Fruit fly (Drosophila melanogaster) whole organism, prepupa: ENCODE results near the gene Acsf3.

ENCODE experiments used
- Blimp-1 ChIP-seq: fragments of 200-800 bp; sonication (Bioruptor generic); optimal IDR thresholded peaks from 3 replicates; lab custom pipeline; 2017; ENCODE audit warnings: missing biosample characterization, missing genetic modification characterization, mild to moderate bottlenecking, moderate library complexity, missing genetic modification reagents
- CG10631 ChIP-seq: fragments of 200-800 bp; sonication (Bioruptor generic); optimal IDR thresholded peaks from 2 replicates; lab custom pipeline; 2016; ENCODE audit warnings: missing biosample characterization, missing genetic modification characterization
- CG10669 ChIP-seq: fragments of 200-800 bp; sonication (Bioruptor generic); optimal IDR thresholded peaks from 3 replicates; lab custom pipeline; 2018; ENCODE audit warnings: missing biosample characterization, mild to moderate bottlenecking, missing genetic modification characterization, moderate library complexity
- CG11902 ChIP-seq: fragments of 200-800 bp; sonication (Bioruptor generic); optimal IDR thresholded peaks from 3 replicates; lab custom pipeline; 2016; ENCODE audit warnings: missing biosample characterization, missing genetic modification characterization
- CG15336 ChIP-seq: fragments of 200-800 bp; sonication (Bioruptor generic); IDR thresholded peaks from 2 replicates; pipeline ENCODE4 v1.3.6; 2022; ENCODE audit warnings: missing biosample characterization, missing genetic modification characterization
- CG1621 ChIP-seq: fragments of 200-800 bp; sonication (Bioruptor generic); optimal IDR thresholded peaks from 3 replicates; lab custom pipeline; 2018; ENCODE audit warnings: missing biosample characterization, mild to moderate bottlenecking, missing genetic modification characterization
- CG3032 ChIP-seq: fragments of 200-800 bp; optimal IDR thresholded peaks from 2 replicates; lab custom pipeline; 2019; ENCODE audit warnings: missing biosample characterization, mild to moderate bottlenecking, missing genetic modification characterization, moderate library complexity
- CG31627 ChIP-seq: fragments of 200-800 bp; sonication (Bioruptor generic); optimal IDR thresholded peaks from 3 replicates; lab custom pipeline; 2016; ENCODE audit warnings: missing biosample characterization, missing genetic modification characterization
- CG32006 ChIP-seq: fragments of 200-800 bp; sonication (Bioruptor generic); optimal IDR thresholded peaks from 3 replicates; lab custom pipeline; 2017; ENCODE audit warnings: missing biosample characterization, mild to moderate bottlenecking, missing genetic modification characterization
- CG34406 ChIP-seq: fragments of 200-800 bp; sonication (Bioruptor generic); optimal IDR thresholded peaks from 3 replicates; lab custom pipeline; 2016; ENCODE audit warnings: missing biosample characterization, missing genetic modification characterization
- CG3919 ChIP-seq: fragments of 200-800 bp; sonication (Bioruptor generic); optimal IDR thresholded peaks from 3 replicates; lab custom pipeline; 2016; ENCODE audit warnings: missing biosample characterization, missing genetic modification characterization
- CG6163 ChIP-seq: fragments of 200-800 bp; sonication (Bioruptor generic); IDR thresholded peaks from 3 replicates; pipeline ENCODE4 v1.3.6; 2022; ENCODE audit warnings: missing biosample characterization, missing genetic modification characterization
- CG6854 ChIP-seq: fragments of 200-800 bp; sonication (Bioruptor generic); optimal IDR thresholded peaks from 2 replicates; lab custom pipeline; 2017; ENCODE audit warnings: missing biosample characterization, mild to moderate bottlenecking, missing genetic modification characterization
- CG7368 ChIP-seq: fragments of 200-800 bp; sonication (Bioruptor generic); optimal IDR thresholded peaks from 3 replicates; lab custom pipeline; 2016; ENCODE audit warnings: missing biosample characterization, missing genetic modification characterization
- CG8119 ChIP-seq: fragments of 200-800 bp; sonication (Bioruptor generic); IDR thresholded peaks from 3 replicates; pipeline ENCODE4 v1.3.6; 2022; ENCODE audit warnings: missing biosample characterization, missing genetic modification characterization
- CG8319 ChIP-seq: fragments of 200-800 bp; sonication (Bioruptor generic); optimal IDR thresholded peaks from 3 replicates; lab custom pipeline; 2016; ENCODE audit warnings: missing biosample characterization, missing genetic modification characterization
- CG8632 ChIP-seq: fragments of 200-800 bp; sonication (Bioruptor generic); optimal IDR thresholded peaks from 3 replicates; lab custom pipeline; 2016; ENCODE audit warnings: missing biosample characterization, missing genetic modification characterization
- CG9139 ChIP-seq: fragments of 200-800 bp; sonication (Bioruptor generic); optimal IDR thresholded peaks from 3 replicates; lab custom pipeline; 2017; ENCODE audit warnings: missing biosample characterization, mild to moderate bottlenecking, missing genetic modification characterization
- Eip75B ChIP-seq: fragments of 200-800 bp; sonication (Bioruptor generic); optimal IDR thresholded peaks from 3 replicates; lab custom pipeline; 2016; ENCODE audit warnings: missing biosample characterization, missing genetic modification characterization
- Eip78C ChIP-seq: fragments of 200-800 bp; sonication (Bioruptor generic); peaks from one replicate; lab custom pipeline; 2016; ENCODE audit warnings: missing biosample characterization, missing genetic modification characterization
- Eip93F ChIP-seq: fragments of 200-800 bp; sonication (Bioruptor generic); optimal IDR thresholded peaks from 2 replicates; lab custom pipeline; 2016; ENCODE audit warnings: missing biosample characterization, mild to moderate bottlenecking, missing genetic modification characterization
- Ets21C ChIP-seq: fragments of 200-800 bp; sonication (Bioruptor generic); optimal IDR thresholded peaks from 3 replicates; lab custom pipeline; 2016; ENCODE audit warnings: missing biosample characterization, missing genetic modification characterization
- Ets96B ChIP-seq: fragments of 200-800 bp; optimal IDR thresholded peaks from 2 replicates; lab custom pipeline; 2019; ENCODE audit warnings: missing biosample characterization, mild to moderate bottlenecking, missing genetic modification characterization, moderate library complexity
- Gug ChIP-seq: fragments of 200-800 bp; sonication (Bioruptor generic); IDR thresholded peaks from 2 replicates; pipeline ENCODE4 v1.3.6; 2022; ENCODE audit warnings: missing biosample characterization, missing genetic modification characterization
- Hr38 ChIP-seq: sonication (Bioruptor generic); optimal IDR thresholded peaks from 2 replicates; lab custom pipeline; 2016; ENCODE audit warnings: missing biosample characterization, missing genetic modification characterization
- Hr39 ChIP-seq: fragments of 200-800 bp; sonication (Bioruptor generic); optimal IDR thresholded peaks from 2 replicates; lab custom pipeline; 2016; ENCODE audit warnings: missing biosample characterization, missing genetic modification characterization
- Hr4 ChIP-seq: fragments of 200-800 bp; sonication (Bioruptor generic); optimal IDR thresholded peaks from 3 replicates; lab custom pipeline; 2016; ENCODE audit warnings: missing biosample characterization, missing genetic modification characterization
- Lpt ChIP-seq: fragments of 200-800 bp; sonication (Bioruptor generic); optimal IDR thresholded peaks from 3 replicates; lab custom pipeline; 2016; ENCODE audit warnings: missing biosample characterization, missing genetic modification characterization
- Met ChIP-seq: fragments of 200-800 bp; sonication (Bioruptor generic); optimal IDR thresholded peaks from 3 replicates; lab custom pipeline; 2016; ENCODE audit warnings: missing biosample characterization, missing genetic modification characterization
- OdsH ChIP-seq: fragments of 200-800 bp; sonication (Bioruptor generic); optimal IDR thresholded peaks from 3 replicates; lab custom pipeline; 2016; ENCODE audit warnings: missing biosample characterization, missing genetic modification characterization
- Smox ChIP-seq: fragments of 200-800 bp; sonication (Bioruptor generic); optimal IDR thresholded peaks from 3 replicates; lab custom pipeline; 2016; ENCODE audit warnings: missing biosample characterization, missing genetic modification characterization
- Sox102F ChIP-seq: fragments of 200-800 bp; sonication (Bioruptor generic); optimal IDR thresholded peaks from 2 replicates; lab custom pipeline; 2016; ENCODE audit warnings: missing biosample characterization, mild to moderate bottlenecking, missing genetic modification characterization
- Sox14 ChIP-seq: fragments of 200-800 bp; sonication (Bioruptor generic); optimal IDR thresholded peaks from 3 replicates; lab custom pipeline; 2016; ENCODE audit warnings: missing biosample characterization, missing genetic modification characterization
- Sox15 ChIP-seq: fragments of 200-800 bp; sonication (Bioruptor generic); optimal IDR thresholded peaks from 3 replicates; lab custom pipeline; 2016; ENCODE audit warnings: missing biosample characterization, missing genetic modification characterization
- achi ChIP-seq: fragments of 200-800 bp; sonication (Bioruptor generic); optimal IDR thresholded peaks from 3 replicates; lab custom pipeline; 2016; ENCODE audit warnings: missing biosample characterization, missing genetic modification characterization
- acj6 ChIP-seq: fragments of 200-800 bp; sonication (Bioruptor generic); optimal IDR thresholded peaks from 3 replicates; lab custom pipeline; 2016; ENCODE audit warnings: missing biosample characterization, missing genetic modification characterization
- dsx ChIP-seq: fragments of 200-800 bp; optimal IDR thresholded peaks from 3 replicates; lab custom pipeline; 2019; ENCODE audit warnings: missing biosample characterization, mild to moderate bottlenecking, missing genetic modification characterization, moderate library complexity; ENCODE audit not compliant: poor library complexity, severe bottlenecking
- eg ChIP-seq: fragments of 200-800 bp; sonication (Bioruptor generic); IDR thresholded peaks from 3 replicates; pipeline ENCODE4 v1.3.6; 2022; ENCODE audit warnings: missing biosample characterization, missing genetic modification characterization
- esn ChIP-seq: fragments of 200-800 bp; sonication (Bioruptor generic); optimal IDR thresholded peaks from 2 replicates; lab custom pipeline; 2016; ENCODE audit warnings: missing biosample characterization, mild to moderate bottlenecking, missing genetic modification characterization, moderate library complexity
- fd59A ChIP-seq: fragments of 200-800 bp; sonication (Bioruptor generic); optimal IDR thresholded peaks from 2 replicates; lab custom pipeline; 2017; ENCODE audit warnings: missing biosample characterization, mild to moderate bottlenecking, missing genetic modification characterization, missing genetic modification reagents
- fd85E ChIP-seq: fragments of 200-800 bp; sonication (Bioruptor generic); optimal IDR thresholded peaks from 3 replicates; lab custom pipeline; 2016; ENCODE audit warnings: missing biosample characterization, missing genetic modification characterization
- fkh ChIP-seq: fragments of 200-800 bp; sonication (Bioruptor generic); optimal IDR thresholded peaks from 3 replicates; lab custom pipeline; 2017; ENCODE audit warnings: missing biosample characterization, mild to moderate bottlenecking, missing genetic modification characterization, moderate library complexity
- lz ChIP-seq: fragments of 200-800 bp; sonication (Bioruptor generic); optimal IDR thresholded peaks from 3 replicates; lab custom pipeline; 2016; ENCODE audit warnings: missing biosample characterization, missing genetic modification characterization
- net ChIP-seq: fragments of 200-800 bp; sonication (Bioruptor generic); optimal IDR thresholded peaks from 3 replicates; lab custom pipeline; 2016; ENCODE audit warnings: missing biosample characterization, missing genetic modification characterization
- spab ChIP-seq: fragments of 200-800 bp; sonication (Bioruptor generic); optimal IDR thresholded peaks from 2 replicates; lab custom pipeline; 2017; ENCODE audit warnings: missing biosample characterization, mild to moderate bottlenecking, missing genetic modification characterization, missing genetic modification reagents
- svp ChIP-seq: fragments of 200-800 bp; sonication (Bioruptor generic); peaks from one replicate; lab custom pipeline; 2016; ENCODE audit warnings: missing biosample characterization, missing genetic modification characterization
- vri ChIP-seq: fragments of 200-800 bp; sonication (Bioruptor generic); optimal IDR thresholded peaks from 3 replicates; lab custom pipeline; 2016; ENCODE audit warnings: missing biosample characterization, mild to moderate bottlenecking, missing genetic modification characterization

Gene Acsf3

DNA sequence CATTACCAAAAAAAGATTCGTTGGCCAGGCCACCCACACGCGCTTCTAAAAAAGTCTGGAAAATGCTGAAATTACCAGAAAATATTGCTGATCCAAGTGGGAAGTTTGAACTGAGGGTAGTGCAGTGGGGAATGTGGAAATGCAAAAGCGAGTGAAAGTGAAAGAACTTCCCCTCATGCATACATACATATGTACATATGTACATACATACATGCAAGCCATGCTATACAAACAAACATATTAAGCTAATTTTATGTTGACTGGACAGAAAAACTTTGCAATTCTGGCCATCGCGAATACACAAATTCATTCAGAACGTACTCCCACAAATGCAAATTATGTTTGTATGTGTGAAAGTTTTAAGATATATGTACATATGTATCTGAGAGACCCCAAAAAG, 30.5 kb upstream of the Acsf3 start:
- no peak for TF ChIP-seq Ets96B (tag; lab: Kevin White, UChicago)
- TF ChIP-seq CG11902 (GFP tag; lab: Kevin White, UChicago), result no peak
- TF ChIP-seq CG6163 (GFP tag; lab: Robert Waterston, UW), result no peak
- no peak for TF ChIP-seq Eip75B
- no peak for TF ChIP-seq spab (GFP tag; lab: Kevin White, UChicago)
- no peak for TF ChIP-seq Ets21C
- no peak for TF ChIP-seq Hr38 (GFP tag; lab: Kevin White, UChicago)
- no peak for TF ChIP-seq OdsH (GFP tag; lab: Kevin White, UChicago)
- no peak for TF ChIP-seq eg (GFP tag; lab: Robert Waterston, UW)
- TF ChIP-seq acj6, result no peak
- no peak for TF ChIP-seq fd59A (GFP tag; lab: Kevin White, UChicago)
- TF ChIP-seq Eip93F (GFP tag; lab: Kevin White, UChicago), result no peak
- TF ChIP-seq Sox15 (GFP tag; lab: Kevin White, UChicago), result no peak
- no peak for TF ChIP-seq CG9139 (GFP tag; lab: Kevin White, UChicago)
- no peak for TF ChIP-seq fkh (GFP tag; lab: Kevin White, UChicago)
- TF ChIP-seq Blimp-1 (GFP tag; lab: Kevin White, UChicago), result no peak
- no peak for TF ChIP-seq Sox14 (GFP tag; lab: Kevin White, UChicago)
- TF ChIP-seq dsx (GFP tag; lab: Kevin White, UChicago), result no peak
- no peak for TF ChIP-seq Smox (GFP tag; lab: Kevin White, UChicago)
- no peak for TF ChIP-seq CG34406 (GFP tag; lab: Kevin White, UChicago)
- TF ChIP-seq, all 60 proteins: peak for 0

DNA sequence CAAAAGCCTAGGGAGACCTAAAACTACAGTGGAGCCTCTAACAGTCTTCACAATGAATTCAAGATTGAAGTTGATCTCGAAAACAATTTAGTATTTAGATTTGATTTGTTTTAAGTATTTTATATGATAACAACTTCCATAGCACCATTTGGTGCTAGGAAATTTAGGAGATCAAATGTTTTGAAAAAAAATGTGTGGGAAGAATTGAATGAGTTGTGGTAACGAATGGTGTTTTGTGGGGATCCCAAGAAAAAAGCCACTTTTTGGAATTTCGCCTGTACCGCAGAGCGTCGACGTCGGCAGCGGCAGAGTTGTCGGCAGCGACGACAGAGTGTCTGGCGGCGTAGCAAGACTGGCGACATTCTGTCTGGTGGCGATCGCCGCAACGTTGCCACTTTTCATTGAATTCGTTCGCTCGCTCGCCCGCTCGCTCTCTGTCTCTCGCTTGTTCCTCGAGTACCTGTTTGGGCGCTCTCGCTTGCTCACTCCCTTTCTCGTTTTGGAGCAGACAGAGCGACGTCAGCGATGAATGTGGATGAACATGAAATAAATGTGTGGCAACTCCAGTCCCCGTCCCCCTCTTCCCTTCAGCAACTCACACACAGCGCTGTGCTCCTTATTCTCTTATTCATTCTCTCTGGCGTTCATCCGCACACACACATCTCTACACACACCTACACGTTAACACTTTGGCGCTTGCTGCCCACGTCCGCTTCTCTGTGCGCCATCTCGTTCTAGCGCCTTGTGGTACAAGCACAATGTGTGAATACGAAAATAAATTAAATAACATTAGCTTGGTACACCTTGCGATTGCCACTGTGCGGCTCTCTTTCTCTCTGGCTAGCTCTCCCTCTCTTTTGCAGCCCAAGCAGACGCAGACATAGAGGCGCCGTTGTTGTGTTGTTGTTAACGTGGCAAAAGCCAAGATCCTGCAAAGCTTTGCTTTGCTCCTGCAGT, 29.2 kb upstream of the Acsf3 start:
- TF ChIP-seq CG6163 (GFP tag; lab: Robert Waterston, UW) (peak; percentile 65), CG3919 (GFP tag; lab: Kevin White, UChicago) (peak; percentile 67), CG11902 (GFP tag; lab: Kevin White, UChicago) (peak; percentile 68), spab (GFP tag; lab: Kevin White, UChicago) (peak; percentile 39), Gug (GFP tag; lab: Robert Waterston, UW) (no peak), esn (GFP tag; lab: Kevin White, UChicago) (peak; percentile 67), Hr39 (peak; percentile 68), fkh (GFP tag; lab: Kevin White, UChicago) (peak; percentile 50), CG10669 (GFP tag; lab: Kevin White, UChicago) (peak; percentile 67), OdsH (GFP tag; lab: Kevin White, UChicago) (peak; percentile 66), svp (GFP tag; lab: Kevin White, UChicago) (peak; percentile 81), CG8632 (GFP tag; lab: Kevin White, UChicago) (peak; percentile 48), acj6 (peak; percentile 77), CG8119 (peak; percentile 81), CG31627 (GFP tag; lab: Kevin White, UChicago) (peak; percentile 73), vri (peak; percentile 81), net (GFP tag; lab: Kevin White, UChicago) (peak; percentile 60), Sox14 (GFP tag; lab: Kevin White, UChicago) (peak; percentile 40), CG6854 (GFP tag; lab: Kevin White, UChicago) (no peak), CG10631 (peak; percentile 57), CG8319 (GFP tag; lab: Kevin White, UChicago) (peak; percentile 64), CG15336 (GFP tag; lab: Robert Waterston, UW) (peak; percentile 69), fd85E (GFP tag; lab: Kevin White, UChicago) (no peak), Hr38 (GFP tag; lab: Kevin White, UChicago) (no peak), Ets21C (peak; percentile 40), CG3032 (tag; lab: Kevin White, UChicago) (peak; percentile 68), Eip78C (GFP tag; lab: Kevin White, UChicago) (peak; percentile 88), CG1621 (tag; lab: Kevin White, UChicago) (peak; percentile 30), CG32006 (peak; percentile 75), Sox102F (GFP tag; lab: Kevin White, UChicago) (peak; percentile 67), Hr4 (GFP tag; lab: Kevin White, UChicago) (peak; percentile 67), Ets96B (tag; lab: Kevin White, UChicago) (peak; percentile 61), lz (peak; percentile 70), Lpt (GFP tag; lab: Kevin White, UChicago) (no peak), Met (GFP tag; lab: Kevin White, UChicago) (peak; percentile 63), CG7368 (GFP tag; lab: Kevin White, UChicago) (peak; percentile 21), achi (GFP tag; lab: Kevin White, UChicago) (peak; percentile 63)
